Worm (Caenorhabditis elegans) whole organism, L4 larva: ENCODE data around the gene srh-16.

Experiments used
- D1046.2 ChIP-seq: fragments of 200-800 bp; sonication (Bioruptor generic); IDR thresholded peaks from 2 replicates; pipeline ENCODE4 v1.3.6; 2022; ENCODE audit warnings: missing genetic modification characterization, missing compliant biosample characterization
- F44E2.7 ChIP-seq: fragments of 200-800 bp; sonication (Bioruptor generic); IDR thresholded peaks from 2 replicates; pipeline ENCODE4 v2.1.2; 2022; ENCODE audit warnings: missing genetic modification characterization, missing compliant biosample characterization
- R02D3.7 ChIP-seq: fragments of 150-350 bp; sonication (generic microtip); optimal IDR thresholded peaks from 3 replicates; lab custom pipeline; 2014; ENCODE audit warnings: missing biosample characterization, missing genetic modification characterization
- T20F7.1 ChIP-seq: fragments of 200-800 bp; sonication (Bioruptor generic); optimal IDR thresholded peaks from 2 replicates; lab custom pipeline; 2018; ENCODE audit warnings: mild to moderate bottlenecking, missing genetic modification characterization, missing compliant biosample characterization
- T26A8.4 ChIP-seq: fragments of 200-800 bp; sonication (Bioruptor generic); IDR thresholded peaks from 2 replicates; pipeline ENCODE4 v1.3.6; 2022; ENCODE audit warnings: missing genetic modification characterization, missing compliant biosample characterization
- Y105C5A.15 ChIP-seq: fragments of 200-800 bp; sonication (Bioruptor generic); IDR thresholded peaks from 2 replicates; pipeline ENCODE4 v1.3.6; 2022; ENCODE audit warnings: missing genetic modification characterization, missing compliant biosample characterization
- Y48G9A.11 ChIP-seq: fragments of 200-800 bp; sonication (Bioruptor generic); IDR thresholded peaks from 2 replicates; pipeline ENCODE4 v1.3.6; 2022; ENCODE audit warnings: missing genetic modification reagents, missing genetic modification characterization, missing compliant biosample characterization
- Y5F2A.4 ChIP-seq: fragments of 200-800 bp; sonication (Bioruptor generic); optimal IDR thresholded peaks from 2 replicates; lab custom pipeline; 2018; ENCODE audit warnings: mild to moderate bottlenecking, missing genetic modification characterization, missing compliant biosample characterization
- ZK337.2 ChIP-seq: fragments of 200-800 bp; sonication (Bioruptor generic); IDR thresholded peaks from 2 replicates; pipeline ENCODE4 v1.3.6; 2022; ENCODE audit warnings: missing genetic modification reagents, missing genetic modification characterization, missing compliant biosample characterization
- aly-2 ChIP-seq: sonication (generic microtip); optimal IDR thresholded peaks from 2 replicates; lab custom pipeline; 2018; ENCODE audit warnings: missing biosample characterization, missing genetic modification characterization
- ama-1 ChIP-seq: fragments of 150-350 bp; optimal IDR thresholded peaks from 2 replicates; lab custom pipeline; 2014; ENCODE audit warnings: inconsistent platforms, mixed read lengths
- arid-1 ChIP-seq: fragments of 200-800 bp; sonication (Bioruptor generic); conservative IDR thresholded peaks from 2 replicates; pipeline ENCODE4 v1.3.6; 2022; ENCODE audit warnings: missing genetic modification reagents, missing genetic modification characterization, missing compliant biosample characterization
- ceh-28 ChIP-seq: fragments of 150-350 bp; optimal IDR thresholded peaks from 2 replicates; lab custom pipeline; 2014; ENCODE audit warnings: missing biosample characterization, missing genetic modification reagents, missing genetic modification characterization
- cey-2 ChIP-seq: sonication (generic microtip); optimal IDR thresholded peaks from 3 replicates; lab custom pipeline; 2017; ENCODE audit warnings: missing genetic modification characterization, mild to moderate bottlenecking, missing compliant biosample characterization, antibody characterized with exemption, borderline replicate concordance; ENCODE audit not compliant: insufficient read depth
- daf-12 ChIP-seq: fragments of 150-350 bp; optimal IDR thresholded peaks from 2 replicates; lab custom pipeline; 2014; ENCODE audit warnings: missing biosample characterization, missing genetic modification reagents, missing genetic modification characterization
- daf-16 ChIP-seq, 3 experiments: sonication (generic microtip); optimal IDR thresholded peaks; 2 replicates each; lab custom pipeline; 2016 to 2017; ENCODE audit warnings: missing genetic modification characterization in 3 of 3, missing genetic modification reagents in 3 of 3, mild to moderate bottlenecking in 2 of 3, missing compliant biosample characterization in 2 of 3, missing biosample characterization in 1 of 3, moderate library complexity in 1 of 3
- daf-8 ChIP-seq: fragments of 200-800 bp; sonication (Bioruptor generic); IDR thresholded peaks from 2 replicates; pipeline ENCODE4 v1.3.6; 2022; ENCODE audit warnings: missing genetic modification characterization, missing compliant biosample characterization
- dpl-1 ChIP-seq: fragments of 150-350 bp; optimal IDR thresholded peaks from 2 replicates; lab custom pipeline; 2014; ENCODE audit warnings: missing biosample characterization, missing genetic modification reagents, missing genetic modification characterization
- duxl-1 ChIP-seq: sonication (generic microtip); optimal IDR thresholded peaks from 2 replicates; lab custom pipeline; 2016; ENCODE audit warnings: mild to moderate bottlenecking, missing genetic modification characterization, moderate library complexity, missing compliant biosample characterization; ENCODE audit not compliant: poor library complexity
- fos-1 ChIP-seq: fragments of 150-350 bp; optimal IDR thresholded peaks from 2 replicates; lab custom pipeline; 2014; ENCODE audit warnings: missing biosample characterization, missing genetic modification characterization
- gei-8 ChIP-seq: fragments of 200-800 bp; sonication (Bioruptor generic); optimal IDR thresholded peaks from 2 replicates; lab custom pipeline; 2018; ENCODE audit warnings: mild to moderate bottlenecking, missing genetic modification characterization, missing compliant biosample characterization
- hmg-1.1 ChIP-seq: fragments of 200-800 bp; sonication (Bioruptor generic); IDR thresholded peaks from 2 replicates; pipeline ENCODE4 v1.3.6; 2022; ENCODE audit warnings: missing genetic modification reagents, missing genetic modification characterization, missing compliant biosample characterization
- jun-1 ChIP-seq: fragments of 150-350 bp; optimal IDR thresholded peaks from 2 replicates; lab custom pipeline; 2014; ENCODE audit warnings: missing biosample characterization, missing genetic modification reagents, missing genetic modification characterization
- lim-7 ChIP-seq: fragments of 200-800 bp; sonication (Bioruptor generic); IDR thresholded peaks from 2 replicates; pipeline ENCODE4 v1.3.6; 2022; ENCODE audit warnings: missing genetic modification characterization, missing compliant biosample characterization
- lin-1 ChIP-seq: fragments of 200-800 bp; sonication (Bioruptor generic); IDR thresholded peaks from 2 replicates; pipeline ENCODE4 v1.3.6; 2022; ENCODE audit warnings: missing genetic modification reagents, missing genetic modification characterization, missing compliant biosample characterization
- lin-29 ChIP-seq: fragments of 200-800 bp; sonication (Bioruptor generic); IDR thresholded peaks from 2 replicates; pipeline ENCODE4 v1.3.6; 2022; ENCODE audit warnings: missing genetic modification reagents, missing genetic modification characterization, missing compliant biosample characterization
- lir-3 ChIP-seq: sonication (generic microtip); optimal IDR thresholded peaks from 2 replicates; lab custom pipeline; 2016; ENCODE audit warnings: mild to moderate bottlenecking, missing genetic modification characterization, missing compliant biosample characterization
- mdl-1 ChIP-seq, 2 experiments: fragments of 150-350 bp in 1 of 2; sonication (generic microtip) in 1 of 2; optimal IDR thresholded peaks; 2 replicates each; lab custom pipeline; 2014 to 2017; ENCODE audit warnings: missing biosample characterization in 2 of 2, missing genetic modification characterization in 2 of 2
- mdt-29 ChIP-seq: fragments of 200-800 bp; sonication (Bioruptor generic); IDR thresholded peaks from 2 replicates; pipeline ENCODE4 v1.3.6; 2022; ENCODE audit warnings: missing genetic modification reagents, missing genetic modification characterization, missing compliant biosample characterization
- mes-2 ChIP-seq: sonication (generic microtip); optimal IDR thresholded peaks from 2 replicates; lab custom pipeline; 2016; ENCODE audit warnings: missing genotype, mild to moderate bottlenecking, missing genetic modification characterization, missing compliant biosample characterization; ENCODE audit not compliant: poor library complexity, severe bottlenecking
- mxl-2 ChIP-seq: fragments of 200-800 bp; sonication (Bioruptor generic); conservative IDR thresholded peaks from 2 replicates; pipeline ENCODE4 v1.3.6; 2022; ENCODE audit warnings: missing genetic modification reagents, missing genetic modification characterization, missing compliant biosample characterization
- mxl-3 ChIP-seq: fragments of 200-800 bp; sonication (Bioruptor generic); optimal IDR thresholded peaks from 2 replicates; lab custom pipeline; 2018; ENCODE audit warnings: mild to moderate bottlenecking, missing genetic modification characterization, missing compliant biosample characterization
- nhr-10 ChIP-seq: fragments of 150-350 bp; optimal IDR thresholded peaks from 2 replicates; lab custom pipeline; 2014; ENCODE audit warnings: missing biosample characterization, missing genetic modification characterization
- nhr-102 ChIP-seq: sonication (generic microtip); optimal IDR thresholded peaks from 2 replicates; lab custom pipeline; 2016; ENCODE audit warnings: mild to moderate bottlenecking, missing genetic modification characterization, moderate library complexity, missing compliant biosample characterization
- nhr-237 ChIP-seq: sonication (generic microtip); optimal IDR thresholded peaks from 2 replicates; lab custom pipeline; 2017; ENCODE audit warnings: missing biosample characterization, missing genetic modification characterization
- nhr-28 ChIP-seq: fragments of 150-350 bp; optimal IDR thresholded peaks from 2 replicates; lab custom pipeline; 2014; ENCODE audit warnings: missing biosample characterization, missing genetic modification characterization
- nhr-42 ChIP-seq: fragments of 200-800 bp; sonication (Bioruptor generic); IDR thresholded peaks from 2 replicates; pipeline ENCODE4 v1.3.6; 2022; ENCODE audit warnings: missing genetic modification characterization, missing compliant biosample characterization
- nhr-48 ChIP-seq: sonication (generic microtip); optimal IDR thresholded peaks from 2 replicates; lab custom pipeline; 2016; ENCODE audit warnings: mild to moderate bottlenecking, missing genetic modification characterization, missing compliant biosample characterization
- nhr-76 ChIP-seq: fragments of 150-350 bp; optimal IDR thresholded peaks from 2 replicates; lab custom pipeline; 2014; ENCODE audit warnings: missing biosample characterization, missing genetic modification characterization
- pqm-1 ChIP-seq: sonication (generic microtip); optimal IDR thresholded peaks from 2 replicates; lab custom pipeline; 2017; ENCODE audit warnings: missing biosample characterization, missing genetic modification characterization
- rbr-2 ChIP-seq: sonication (generic microtip); optimal IDR thresholded peaks from 2 replicates; lab custom pipeline; 2016; ENCODE audit warnings: missing genotype, missing genetic modification characterization, missing compliant biosample characterization
- saeg-2 ChIP-seq: fragments of 200-800 bp; sonication (Bioruptor generic); IDR thresholded peaks from 2 replicates; pipeline ENCODE4 v1.3.6; 2022; ENCODE audit warnings: missing genetic modification reagents, missing genetic modification characterization, missing compliant biosample characterization
- set-16 ChIP-seq: fragments of 200-800 bp; sonication (Bioruptor generic); IDR thresholded peaks from 2 replicates; pipeline ENCODE4 v1.3.6; 2022; ENCODE audit warnings: missing genetic modification reagents, missing genetic modification characterization, missing compliant biosample characterization
- snpc-1.2 ChIP-seq: fragments of 200-800 bp; sonication (Bioruptor generic); IDR thresholded peaks from 2 replicates; pipeline ENCODE4 v1.3.6; 2022; ENCODE audit warnings: missing genetic modification reagents, missing genetic modification characterization, missing compliant biosample characterization
- spr-3 ChIP-seq: fragments of 200-800 bp; sonication (Bioruptor generic); optimal IDR thresholded peaks from 2 replicates; lab custom pipeline; 2018; ENCODE audit warnings: mild to moderate bottlenecking, missing genetic modification characterization, missing compliant biosample characterization
- tag-97 ChIP-seq: fragments of 200-800 bp; sonication (Bioruptor generic); IDR thresholded peaks from 2 replicates; pipeline ENCODE4 v1.3.6; 2022; ENCODE audit warnings: missing genetic modification characterization, missing compliant biosample characterization
- unc-62 ChIP-seq, 3 experiments: fragments of 150-350 bp in 1 of 3; sonication (generic microtip); optimal IDR thresholded peaks in 2 of 3; peaks in 1 of 3; 1 replicate in 1 of 3; 2 replicates in 2 of 3; lab custom pipeline; 2014 to 2017; ENCODE audit warnings: missing biosample characterization in 3 of 3, missing genetic modification characterization in 3 of 3, missing genetic modification reagents in 3 of 3, missing genotype in 1 of 3
- vab-7 ChIP-seq: fragments of 200-800 bp; sonication (Bioruptor generic); IDR thresholded peaks from 2 replicates; pipeline ENCODE4 v1.3.6; 2022; ENCODE audit warnings: missing genetic modification reagents, missing genetic modification characterization, missing compliant biosample characterization
- zfp-2 ChIP-seq: sonication (generic microtip); optimal IDR thresholded peaks from 2 replicates; lab custom pipeline; 2016; ENCODE audit warnings: mild to moderate bottlenecking, missing genetic modification characterization, missing compliant biosample characterization
- zip-2 ChIP-seq: fragments of 150-350 bp; optimal IDR thresholded peaks from 2 replicates; lab custom pipeline; 2014; ENCODE audit warnings: missing biosample characterization, missing genetic modification characterization
- ztf-11 ChIP-seq: fragments of 150-350 bp; optimal IDR thresholded peaks from 2 replicates; lab custom pipeline; 2014; ENCODE audit warnings: missing biosample characterization, missing genetic modification characterization

srh-16 gene

DNA sequence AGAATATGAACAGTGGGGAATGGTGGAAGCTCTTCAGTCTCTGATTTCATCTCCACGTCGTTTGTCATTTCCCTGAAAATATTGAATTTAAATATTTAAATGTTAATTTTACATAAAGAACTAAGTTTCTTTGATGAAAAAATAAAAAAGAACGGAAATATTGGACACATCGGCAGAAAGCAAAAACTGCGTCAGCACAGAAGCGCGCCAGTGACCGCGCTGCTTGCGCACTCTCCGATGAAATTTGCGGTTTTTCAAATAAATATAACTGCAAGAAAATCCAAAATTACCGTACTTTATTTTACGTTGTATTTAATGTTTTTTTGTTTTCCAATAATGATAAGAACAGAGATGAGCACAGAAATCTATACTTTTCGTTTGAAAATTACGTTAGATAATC, at the start of gene srh-16, which contains the start of gene srpa-68:
Gene srh-16, plus strand, starts transcription at position 275 of the 400 bp plus-strand sequence.
Gene srpa-68, minus strand, starts transcription at position 72 of the 400 bp plus-strand sequence.
- no peak for TF ChIP-seq set-16
- TF ChIP-seq duxl-1 (tag; lab: Kevin White, UChicago): peak; percentile 87
- TF ChIP-seq pqm-1 (tag; lab: Kevin White, UChicago): peak; percentile 28
- TF ChIP-seq T20F7.1 (GFP tag; lab: Kevin White, UChicago): peak; percentile 86
- TF ChIP-seq T26A8.4 (GFP tag; lab: Robert Waterston, UW): peak; percentile 89
- TF ChIP-seq fos-1 (tag; lab: Kevin White, UChicago): no peak
- TF ChIP-seq snpc-1.2 (GFP tag; lab: Robert Waterston, UW): peak; percentile 61; the same call in 1 of the 2 replicates
- peak; percentile 63 for TF ChIP-seq lin-29
- no peak for TF ChIP-seq daf-12 (tag; lab: Kevin White, UChicago)
- no peak for TF ChIP-seq ztf-11 (tag; lab: Kevin White, UChicago)
- TF ChIP-seq cey-2 (tag; lab: Kevin White, UChicago): no peak
- no peak for TF ChIP-seq R02D3.7 (tag; lab: Kevin White, UChicago)
- TF ChIP-seq Y5F2A.4 (GFP tag; lab: Kevin White, UChicago): no peak
- no peak for TF ChIP-seq ZK337.2 (GFP tag; lab: Robert Waterston, UW)
- TF ChIP-seq saeg-2 (GFP tag; lab: Robert Waterston, UW): no peak
- no peak for TF ChIP-seq mxl-2 (GFP tag; lab: Robert Waterston, UW)
- TF ChIP-seq mdl-1 (tag; optimal IDR thresholded peaks at IDR 0.05; lab: Kevin White, UChicago): peak in 1 of 2 experiments; percentile 8
- peak; percentile 14 for TF ChIP-seq nhr-76 (tag; lab: Kevin White, UChicago)
- TF ChIP-seq lim-7 (GFP tag; lab: Robert Waterston, UW): no peak
- TF ChIP-seq zfp-2 (tag; lab: Kevin White, UChicago): no peak
- TF ChIP-seq dpl-1 (GFP tag; lab: Kevin White, UChicago): peak; percentile 99
- TF ChIP-seq mes-2 (tag; lab: Kevin White, UChicago): peak; percentile 93
- peak; percentile 41; the same call in 1 of the 2 replicates for TF ChIP-seq lin-1 (GFP tag; lab: Robert Waterston, UW)
- 0 out of 2 replicates have a peak, but pooled peaks have one; percentile 26 for TF ChIP-seq mdt-29 (GFP tag; lab: Robert Waterston, UW)
- TF ChIP-seq vab-7 (GFP tag; lab: Robert Waterston, UW): no peak
- no peak for TF ChIP-seq Y105C5A.15 (GFP tag; lab: Robert Waterston, UW)
- TF ChIP-seq gei-8: no peak
- no peak for TF ChIP-seq ama-1 (lab: Kevin White, UChicago)
- no peak for TF ChIP-seq nhr-10
- TF ChIP-seq lir-3: peak; percentile 36
- peak; percentile 89 for TF ChIP-seq rbr-2 (tag; lab: Kevin White, UChicago)
- TF ChIP-seq daf-16 (GFP tag; optimal IDR thresholded peaks at IDR 0.05; lab: Kevin White, UChicago): peak; percentile 33 to 50
- TF ChIP-seq daf-16 (tag; optimal IDR thresholded peaks at IDR 0.05; lab: Kevin White, UChicago): peak; percentile 60
- TF ChIP-seq zip-2 (tag; lab: Kevin White, UChicago): peak; percentile 78
- TF ChIP-seq D1046.2 (GFP tag; lab: Robert Waterston, UW): 0 out of 2 replicates have a peak, but pooled peaks have one; percentile 67
- peak; percentile 77 for TF ChIP-seq nhr-48
- TF ChIP-seq daf-8 (GFP tag; lab: Robert Waterston, UW): no peak
- TF ChIP-seq hmg-1.1 (GFP tag; lab: Robert Waterston, UW): peak; percentile 86
- peak; percentile 57 for TF ChIP-seq jun-1 (tag; lab: Kevin White, UChicago)
- TF ChIP-seq nhr-237 (tag; lab: Kevin White, UChicago): no peak
- TF ChIP-seq arid-1 (GFP tag; lab: Robert Waterston, UW): peak; percentile 88
- no peak for TF ChIP-seq mxl-3 (GFP tag; lab: Kevin White, UChicago)
- TF ChIP-seq tag-97 (GFP tag; lab: Robert Waterston, UW): no peak
- TF ChIP-seq nhr-42 (GFP tag; lab: Robert Waterston, UW): 0 out of 2 replicates have a peak, but pooled peaks have one; percentile 44
- TF ChIP-seq aly-2 (tag; lab: Kevin White, UChicago): no peak
- peak; percentile 17 for TF ChIP-seq spr-3
- peak; percentile 72 for TF ChIP-seq nhr-28 (tag; lab: Kevin White, UChicago)
- no peak for TF ChIP-seq unc-62 (GFP tag; optimal IDR thresholded peaks at IDR 0.05 in 1 of 2; lab: Kevin White, UChicago)
- no peak for TF ChIP-seq unc-62 (tag; optimal IDR thresholded peaks at IDR 0.05; lab: Kevin White, UChicago)
- no peak for TF ChIP-seq F44E2.7 (GFP tag; lab: Robert Waterston, UW)
- TF ChIP-seq nhr-102: peak; percentile 93
- peak; percentile 86 for TF ChIP-seq Y48G9A.11 (GFP tag; lab: Robert Waterston, UW)
- TF ChIP-seq ceh-28 (tag; lab: Kevin White, UChicago): no peak
